Worm (Caenorhabditis elegans) whole organism, L1 larva: Measurements from ENCODE around the gene tig-3.

Experiments used
- C16A3.4 ChIP-seq: fragments of 150-350 bp; optimal IDR thresholded peaks from 2 replicates; lab custom pipeline; 2014; ENCODE audit warnings: missing biosample characterization, missing genetic modification characterization
- alr-1 ChIP-seq: fragments of 200-800 bp; sonication (Bioruptor generic); optimal IDR thresholded peaks from 2 replicates; lab custom pipeline; 2018; ENCODE audit warnings: borderline replicate concordance, mild to moderate bottlenecking, missing genetic modification characterization, missing compliant biosample characterization
- aly-2 ChIP-seq: fragments of 150-350 bp; optimal IDR thresholded peaks from 2 replicates; lab custom pipeline; 2014; ENCODE audit warnings: missing biosample characterization, missing genetic modification characterization
- blmp-1 ChIP-seq: fragments of 150-350 bp; optimal IDR thresholded peaks from 2 replicates; lab custom pipeline; 2014; ENCODE audit warnings: missing biosample characterization, missing genetic modification characterization
- ceh-88 ChIP-seq: fragments of 200-800 bp; sonication (Bioruptor generic); IDR thresholded peaks from 2 replicates; pipeline ENCODE4 v1.3.6; 2022; ENCODE audit warnings: missing genetic modification characterization, missing compliant biosample characterization
- ceh-90 ChIP-seq: sonication (generic microtip); optimal IDR thresholded peaks from 2 replicates; lab custom pipeline; 2016; ENCODE audit warnings: missing genetic modification characterization, missing compliant biosample characterization
- ces-1 ChIP-seq: fragments of 150-350 bp; optimal IDR thresholded peaks from 2 replicates; lab custom pipeline; 2014; ENCODE audit warnings: missing biosample characterization, missing genetic modification reagents, missing genetic modification characterization
- dpl-1 ChIP-seq, 3 experiments: fragments of 150-350 bp in 2 of 3; sonication (generic microtip) in 1 of 3; optimal IDR thresholded peaks; 2 replicates each; lab custom pipeline; 2014 to 2017; ENCODE audit warnings: missing biosample characterization in 3 of 3, missing genetic modification characterization in 3 of 3, missing genetic modification reagents in 3 of 3
- efl-1 ChIP-seq, 4 experiments: fragments of 150-350 bp; optimal IDR thresholded peaks in 3 of 4; peaks in 1 of 4; 1 replicate in 1 of 4; 2 replicates in 3 of 4; lab custom pipeline; 2014; ENCODE audit warnings: missing biosample characterization in 2 of 4, missing genetic modification characterization in 2 of 4, missing genetic modification reagents in 2 of 4
- efl-3 ChIP-seq: fragments of 200-800 bp; sonication (Bioruptor generic); optimal IDR thresholded peaks from 2 replicates; lab custom pipeline; 2018; ENCODE audit warnings: mild to moderate bottlenecking, missing genetic modification characterization, missing compliant biosample characterization
- egl-13 ChIP-seq: sonication (generic microtip); optimal IDR thresholded peaks from 2 replicates; lab custom pipeline; 2016; ENCODE audit warnings: missing genotype, missing genetic modification reagents, missing genetic modification characterization, missing compliant biosample characterization
- elt-3 ChIP-seq, 6 experiments: fragments of 150-350 bp in 1 of 6; sonication (generic microtip); optimal IDR thresholded peaks; 2 replicates each; lab custom pipeline; 2017 to 2018; ENCODE audit warnings: missing biosample characterization in 6 of 6, missing genetic modification characterization in 6 of 6, inconsistent platforms in 1 of 6
- ets-5 ChIP-seq: fragments of 200-800 bp; sonication (Bioruptor generic); IDR thresholded peaks from 2 replicates; pipeline ENCODE4 v1.3.6; 2022; ENCODE audit warnings: missing genetic modification characterization, missing compliant biosample characterization
- fkh-8 ChIP-seq: sonication (generic microtip); optimal IDR thresholded peaks from 2 replicates; lab custom pipeline; 2016; ENCODE audit warnings: mild to moderate bottlenecking, missing genetic modification characterization, missing compliant biosample characterization
- grh-1 ChIP-seq: fragments of 200-800 bp; sonication (Bioruptor generic); IDR thresholded peaks from 2 replicates; pipeline ENCODE4 v1.3.6; 2022; ENCODE audit warnings: missing genetic modification reagents, missing genetic modification characterization, missing compliant biosample characterization
- hlh-17 ChIP-seq: fragments of 200-800 bp; sonication (Bioruptor generic); optimal IDR thresholded peaks from 2 replicates; lab custom pipeline; 2018; ENCODE audit warnings: missing genetic modification characterization, mild to moderate bottlenecking, missing compliant biosample characterization, moderate library complexity, borderline replicate concordance
- lin-14 ChIP-seq: fragments of 200-800 bp; sonication (Bioruptor generic); optimal IDR thresholded peaks from 2 replicates; lab custom pipeline; 2018; ENCODE audit warnings: mild to moderate bottlenecking, missing genetic modification characterization, moderate library complexity, missing compliant biosample characterization
- lin-15B ChIP-seq: fragments of 150-350 bp; sonication (generic microtip); optimal IDR thresholded peaks from 3 replicates; lab custom pipeline; 2014; ENCODE audit warnings: missing biosample characterization, missing genetic modification characterization
- lin-35 ChIP-seq, 2 experiments: fragments of 150-350 bp; optimal IDR thresholded peaks; 2 replicates each; lab custom pipeline; 2014; ENCODE audit warnings: missing biosample characterization in 2 of 2, missing genetic modification characterization in 2 of 2, missing genetic modification reagents in 2 of 2
- lir-3 ChIP-seq: sonication (generic microtip); optimal IDR thresholded peaks from 2 replicates; lab custom pipeline; 2016; ENCODE audit warnings: mild to moderate bottlenecking, missing genetic modification characterization, moderate library complexity, missing compliant biosample characterization; ENCODE audit not compliant: poor library complexity
- lsy-2 ChIP-seq, 2 experiments: fragments of 150-350 bp; optimal IDR thresholded peaks; 2 replicates each; lab custom pipeline; 2014; ENCODE audit warnings: missing biosample characterization in 2 of 2, missing genetic modification characterization in 2 of 2
- mab-9 ChIP-seq: fragments of 200-800 bp; sonication (Bioruptor generic); IDR thresholded peaks from 2 replicates; pipeline ENCODE4 v1.3.6; 2022; ENCODE audit warnings: missing genetic modification reagents, missing genetic modification characterization, missing compliant biosample characterization
- mdl-1 ChIP-seq, 2 experiments: fragments of 150-350 bp; optimal IDR thresholded peaks; 2 replicates each; lab custom pipeline; 2014 to 2017; ENCODE audit warnings: missing biosample characterization in 2 of 2, missing genetic modification characterization in 2 of 2, inconsistent platforms in 1 of 2
- mef-2 ChIP-seq: fragments of 150-350 bp; optimal IDR thresholded peaks from 2 replicates; lab custom pipeline; 2014; ENCODE audit warnings: missing biosample characterization, missing genetic modification characterization
- mep-1 ChIP-seq: fragments of 150-350 bp; optimal IDR thresholded peaks from 2 replicates; lab custom pipeline; 2014; ENCODE audit warnings: missing biosample characterization, missing genetic modification characterization
- nhr-12 ChIP-seq: sonication (generic microtip); optimal IDR thresholded peaks from 2 replicates; lab custom pipeline; 2017; ENCODE audit warnings: missing biosample characterization, missing genetic modification characterization
- nhr-19 ChIP-seq: fragments of 200-800 bp; sonication (Bioruptor generic); conservative IDR thresholded peaks from 2 replicates; pipeline ENCODE4 v1.3.6; 2022; ENCODE audit warnings: missing genetic modification characterization, missing compliant biosample characterization
- nhr-20 ChIP-seq: sonication (generic microtip); optimal IDR thresholded peaks from 2 replicates; lab custom pipeline; 2016; ENCODE audit warnings: mild to moderate bottlenecking, missing genetic modification characterization, missing compliant biosample characterization
- nhr-47 ChIP-seq: sonication (generic microtip); optimal IDR thresholded peaks from 2 replicates; lab custom pipeline; 2016; ENCODE audit warnings: mild to moderate bottlenecking, missing genetic modification characterization, moderate library complexity, missing compliant biosample characterization
- nhr-71 ChIP-seq: sonication (generic microtip); optimal IDR thresholded peaks from 2 replicates; lab custom pipeline; 2016; ENCODE audit warnings: mild to moderate bottlenecking, missing genetic modification characterization, moderate library complexity, missing compliant biosample characterization
- nhr-76 ChIP-seq: sonication (generic microtip); optimal IDR thresholded peaks from 2 replicates; lab custom pipeline; 2017; ENCODE audit warnings: missing biosample characterization, missing genetic modification characterization
- nhr-84 ChIP-seq: sonication (generic microtip); optimal IDR thresholded peaks from 2 replicates; lab custom pipeline; 2017; ENCODE audit warnings: missing biosample characterization, missing genetic modification characterization
- nhr-85 ChIP-seq: sonication (generic microtip); peaks from one replicate; lab custom pipeline; 2016; ENCODE audit warnings: missing genetic modification characterization, inconsistent platforms, missing compliant biosample characterization
- nhr-90 ChIP-seq: sonication (generic microtip); optimal IDR thresholded peaks from 2 replicates; lab custom pipeline; 2016; ENCODE audit warnings: mild to moderate bottlenecking, missing genetic modification characterization, missing compliant biosample characterization; ENCODE audit not compliant: poor library complexity
- rnt-1 ChIP-seq: sonication (generic microtip); optimal IDR thresholded peaks from 2 replicates; lab custom pipeline; 2016; ENCODE audit warnings: mild to moderate bottlenecking, missing genetic modification characterization, moderate library complexity, missing compliant biosample characterization
- skn-1 ChIP-seq: fragments of 150-350 bp; optimal IDR thresholded peaks from 2 replicates; lab custom pipeline; 2014; ENCODE audit warnings: missing biosample characterization, missing genetic modification characterization
- snu-23 ChIP-seq: sonication (generic microtip); optimal IDR thresholded peaks from 2 replicates; lab custom pipeline; 2016; ENCODE audit warnings: missing genetic modification characterization, missing compliant biosample characterization
- tbx-2 ChIP-seq: sonication (generic microtip); optimal IDR thresholded peaks from 2 replicates; lab custom pipeline; 2016; ENCODE audit warnings: missing genetic modification characterization, missing compliant biosample characterization
- unc-130 ChIP-seq: fragments of 150-350 bp; optimal IDR thresholded peaks from 2 replicates; lab custom pipeline; 2017; ENCODE audit warnings: missing biosample characterization, missing genetic modification characterization, inconsistent platforms
- unc-30 ChIP-seq: sonication (generic microtip); optimal IDR thresholded peaks from 2 replicates; lab custom pipeline; 2017; ENCODE audit warnings: missing biosample characterization, missing genetic modification characterization
- unc-62 ChIP-seq: fragments of 150-350 bp; optimal IDR thresholded peaks from 2 replicates; lab custom pipeline; 2014; ENCODE audit warnings: missing biosample characterization, missing genetic modification reagents, missing genetic modification characterization
- vab-15 ChIP-seq: sonication (generic microtip); optimal IDR thresholded peaks from 2 replicates; lab custom pipeline; 2017; ENCODE audit warnings: missing genotype, mild to moderate bottlenecking, missing genetic modification characterization, missing compliant biosample characterization
- xbp-1 ChIP-seq: sonication (generic microtip); optimal IDR thresholded peaks from 2 replicates; lab custom pipeline; 2016; ENCODE audit warnings: missing genetic modification characterization, missing compliant biosample characterization

tig-3 gene

DNA sequence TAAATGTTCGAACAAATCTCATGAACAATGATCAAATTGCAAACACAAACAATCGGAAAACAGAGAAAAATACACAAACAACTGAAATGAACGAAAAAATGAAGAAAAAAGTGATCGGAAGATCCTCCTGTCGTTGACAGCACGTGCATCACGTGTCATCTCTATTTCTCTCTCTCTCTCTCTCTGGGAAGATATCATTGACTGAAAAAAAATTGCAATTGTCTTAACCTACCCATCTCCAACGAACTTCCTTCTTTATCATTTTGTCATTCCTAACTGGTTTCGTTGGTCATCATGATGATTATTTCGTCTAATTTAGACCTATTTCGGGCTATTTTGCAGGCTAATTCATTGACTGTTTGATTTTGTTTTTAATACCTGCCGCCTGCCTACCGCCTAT lies 46.2 kb downstream of the tig-3 start:
- TF ChIP-seq unc-62 (no peak), lir-3 (peak; percentile 76), dpl-1 (GFP tag; optimal IDR thresholded peaks at IDR 0.05; lab: Kevin White, UChicago) (peak in 2 of 3 experiments; percentile 23 to 56), lin-35 (GFP tag; optimal IDR thresholded peaks at IDR 0.05; lab: Kevin White, UChicago) (peak; percentile 24 to 71), efl-1 (optimal IDR thresholded peaks at IDR 0.05; lab: Kevin White, UChicago) (peak; percentile 20 to 21), efl-1 (GFP tag; optimal IDR thresholded peaks at IDR 0.05 in 1 of 2; lab: Kevin White, UChicago) (peak; percentile 29), elt-3 (tag; optimal IDR thresholded peaks at IDR 0.05; lab: Kevin White, UChicago) (peak in 3 of 6 experiments; percentile 57 to 81 (median 80)), hlh-17 (no peak), lsy-2 (tag; optimal IDR thresholded peaks at IDR 0.05; lab: Kevin White, UChicago) (peak; percentile 44 to 60), ceh-88 (GFP tag; lab: Robert Waterston, UW) (no peak), fkh-8 (tag; lab: Kevin White, UChicago) (no peak), skn-1 (no peak), C16A3.4 (tag; lab: Kevin White, UChicago) (no peak), rnt-1 (tag; lab: Kevin White, UChicago) (peak; percentile 36), lin-15B (no peak), nhr-76 (no peak), snu-23 (GFP tag; lab: Kevin White, UChicago) (peak; percentile 84), nhr-71 (tag; lab: Kevin White, UChicago) (peak; percentile 84), ets-5 (GFP tag; lab: Robert Waterston, UW) (no peak), nhr-47 (tag; lab: Kevin White, UChicago) (peak; percentile 38), ces-1 (no peak), unc-130 (tag; lab: Kevin White, UChicago) (peak; percentile 18), egl-13 (no peak), grh-1 (GFP tag; lab: Robert Waterston, UW) (peak; percentile 74), nhr-12 (no peak), tbx-2 (tag; lab: Kevin White, UChicago) (peak; percentile 76), nhr-90 (tag; lab: Kevin White, UChicago) (peak; percentile 56), mef-2 (no peak), xbp-1 (no peak), mep-1 (tag; lab: Kevin White, UChicago) (no peak), lin-14 (GFP tag; lab: Kevin White, UChicago) (peak; percentile 81), vab-15 (tag; lab: Kevin White, UChicago) (peak; percentile 62), nhr-20 (tag; lab: Kevin White, UChicago) (peak; percentile 80), blmp-1 (tag; lab: Kevin White, UChicago) (peak; percentile 34), ceh-90 (tag; lab: Kevin White, UChicago) (no peak), nhr-85 (tag; lab: Kevin White, UChicago) (peak; percentile 93), mdl-1 (tag; optimal IDR thresholded peaks at IDR 0.05; lab: Kevin White, UChicago) (peak in 1 of 2 experiments; percentile 83), unc-30 (tag; lab: Kevin White, UChicago) (no peak), aly-2 (tag; lab: Kevin White, UChicago) (no peak), nhr-19 (GFP tag; lab: Robert Waterston, UW) (peak; percentile 56)

- TF ChIP-seq alr-1 (tag; lab: Kevin White, UChicago) (no peak), vab-15 (tag; lab: Kevin White, UChicago) (no peak), fkh-8 (tag; lab: Kevin White, UChicago) (no peak), mdl-1 (tag; optimal IDR thresholded peaks at IDR 0.05; lab: Kevin White, UChicago) (no peak), skn-1 (no peak), nhr-76 (no peak), unc-30 (tag; lab: Kevin White, UChicago) (no peak), mab-9 (GFP tag; lab: Robert Waterston, UW) (no peak), efl-3 (GFP tag; lab: Kevin White, UChicago) (no peak), elt-3 (tag; optimal IDR thresholded peaks at IDR 0.05; lab: Kevin White, UChicago) (no peak), nhr-84 (tag; lab: Kevin White, UChicago) (no peak)
These were observed 47.3 kb downstream of the tig-3 start for ce11 chrII:15204069-15204850.
